Fruit fly (Drosophila melanogaster) whole organism, embryonic: ENCODE data around the gene TotX.

ENCODE experiments used
- Atf3 ChIP-seq: fragments of 200-800 bp; sonication (Bioruptor generic); optimal IDR thresholded peaks from 3 replicates; lab custom pipeline; 2016; ENCODE audit warnings: missing biosample characterization, missing genetic modification characterization
- Awh ChIP-seq: fragments of 200-800 bp; sonication (Bioruptor generic); IDR thresholded peaks from 2 replicates; pipeline ENCODE4, ENCODE4 v1.3.6; 2022; ENCODE audit warnings: missing biosample characterization, missing genetic modification characterization
- Bteb2 ChIP-seq: fragments of 200-800 bp; sonication (Bioruptor generic); optimal IDR thresholded peaks from 2 replicates; lab custom pipeline; 2016; ENCODE audit warnings: missing biosample characterization, missing genetic modification characterization
- C15 ChIP-seq: fragments of 200-800 bp; sonication (Bioruptor generic); IDR thresholded peaks from 3 replicates; pipeline ENCODE4 v1.3.6; 2022; ENCODE audit warnings: missing biosample characterization, missing genetic modification characterization
- CG12659 ChIP-seq: fragments of 200-800 bp; sonication (Bioruptor generic); optimal IDR thresholded peaks from 3 replicates; lab custom pipeline; 2017; ENCODE audit warnings: mild to moderate bottlenecking, missing biosample characterization, missing genetic modification reagents, missing genetic modification characterization
- CG12744 ChIP-seq: fragments of 200-800 bp; sonication (Bioruptor generic); optimal IDR thresholded peaks from 2 replicates; lab custom pipeline; 2016; ENCODE audit warnings: missing biosample characterization, missing genetic modification characterization
- CG13296 ChIP-seq: fragments of 200-800 bp; sonication (Bioruptor generic); optimal IDR thresholded peaks from 3 replicates; lab custom pipeline; 2018; ENCODE audit warnings: missing biosample characterization, mild to moderate bottlenecking, missing genetic modification characterization
- CG15479 ChIP-seq: fragments of 200-800 bp; sonication (Bioruptor generic); optimal IDR thresholded peaks from 3 replicates; lab custom pipeline; 2019; ENCODE audit warnings: missing biosample characterization, mild to moderate bottlenecking, missing genetic modification characterization, moderate library complexity
- CG17568 ChIP-seq: fragments of 200-800 bp; sonication (Bioruptor generic); optimal IDR thresholded peaks from 2 replicates; lab custom pipeline; 2018; ENCODE audit warnings: missing biosample characterization, mild to moderate bottlenecking, missing genetic modification characterization, moderate library complexity
- CG2116 ChIP-seq: fragments of 200-800 bp; sonication (Bioruptor generic); optimal IDR thresholded peaks from 3 replicates; lab custom pipeline; 2018; ENCODE audit warnings: missing biosample characterization, mild to moderate bottlenecking, missing genetic modification characterization
- CG3065 ChIP-seq: fragments of 200-800 bp; sonication (Bioruptor generic); optimal IDR thresholded peaks from 2 replicates; lab custom pipeline; 2016; ENCODE audit warnings: missing biosample characterization, missing genetic modification characterization
- CG31365 ChIP-seq: fragments of 200-800 bp; sonication (Bioruptor generic); optimal IDR thresholded peaks from 2 replicates; lab custom pipeline; 2018; ENCODE audit warnings: missing biosample characterization, mild to moderate bottlenecking, missing genetic modification characterization
- CG4360 ChIP-seq: fragments of 200-800 bp; sonication (Bioruptor generic); IDR thresholded peaks from 2 replicates; pipeline ENCODE4 v1.3.6; 2022; ENCODE audit warnings: missing biosample characterization, missing genetic modification characterization
- CG7556 ChIP-seq: fragments of 200-800 bp; sonication (Bioruptor generic); optimal IDR thresholded peaks from 2 replicates; lab custom pipeline; 2017; ENCODE audit warnings: missing biosample characterization, mild to moderate bottlenecking, missing genetic modification characterization
- CG9932 ChIP-seq: fragments of 200-800 bp; sonication (Bioruptor generic); IDR thresholded peaks from 2 replicates; pipeline ENCODE4 v1.3.6; 2022; ENCODE audit warnings: missing biosample characterization, missing genetic modification characterization
- CHES-1-like ChIP-seq: fragments of 200-800 bp; sonication (Bioruptor generic); optimal IDR thresholded peaks from 2 replicates; lab custom pipeline; 2016; ENCODE audit warnings: missing biosample characterization, missing genetic modification characterization
- CTCF ChIP-seq: fragments of 200-800 bp; sonication (Bioruptor generic); optimal IDR thresholded peaks from 2 replicates; lab custom pipeline; 2017; ENCODE audit warnings: missing biosample characterization, mild to moderate bottlenecking, missing genetic modification characterization, moderate library complexity
- Dip2 ChIP-seq: fragments of 200-800 bp; sonication (Bioruptor generic); IDR thresholded peaks from 2 replicates; pipeline ENCODE4 v1.3.6; 2022; ENCODE audit warnings: missing biosample characterization, missing genetic modification characterization
- Doc3 ChIP-seq: fragments of 200-800 bp; sonication (Bioruptor generic); IDR thresholded peaks from 3 replicates; pipeline ENCODE4 v1.3.6; 2022; ENCODE audit warnings: missing biosample characterization, missing genetic modification characterization; ENCODE audit not compliant: partially characterized antibody
- Med ChIP-seq: fragments of 200-800 bp; sonication (Bioruptor generic); peaks from one replicate; lab custom pipeline; 2016; ENCODE audit warnings: missing biosample characterization, missing genetic modification characterization, mild to moderate bottlenecking, inconsistent platforms, moderate library complexity
- Mrtf ChIP-seq: fragments of 200-800 bp; sonication (Bioruptor generic); IDR thresholded peaks from 3 replicates; pipeline ENCODE4 v1.3.6; 2022; ENCODE audit warnings: missing biosample characterization, missing genetic modification characterization
- Optix ChIP-seq: fragments of 200-800 bp; sonication (Bioruptor generic); IDR thresholded peaks from 3 replicates; pipeline ENCODE4 v1.3.6; 2022; ENCODE audit warnings: missing biosample characterization, missing genetic modification characterization
- Sin3A ChIP-seq: fragments of >200 bp; optimal IDR thresholded peaks from 2 replicates; lab custom pipeline; 2018
- Six4 ChIP-seq: fragments of 200-800 bp; sonication (Bioruptor generic); optimal IDR thresholded peaks from 2 replicates; lab custom pipeline; 2016; ENCODE audit warnings: missing biosample characterization, missing genetic modification characterization
- Sox100B ChIP-seq: fragments of 200-800 bp; sonication (Bioruptor generic); optimal IDR thresholded peaks from 3 replicates; lab custom pipeline; 2018; ENCODE audit warnings: missing biosample characterization, mild to moderate bottlenecking, missing genetic modification characterization
- Spps ChIP-seq: fragments of 200-800 bp; sonication (Bioruptor generic); optimal IDR thresholded peaks from 2 replicates; lab custom pipeline; 2018; ENCODE audit warnings: missing biosample characterization, mild to moderate bottlenecking, missing genetic modification characterization
- Trl ChIP-seq, 3 experiments: fragments of >200 bp in 2 of 3; fragments of 200-800 bp in 1 of 3; sonication (Bioruptor generic) in 1 of 3; optimal IDR thresholded peaks; 2 replicates in 1 of 3; 3 replicates in 2 of 3; lab custom pipeline; 2016 to 2017; ENCODE audit warnings: missing biosample characterization in 1 of 3, missing genetic modification characterization in 1 of 3
- ab ChIP-seq: fragments of 200-800 bp; sonication (Bioruptor generic); optimal IDR thresholded peaks from 2 replicates; lab custom pipeline; 2016; ENCODE audit warnings: missing biosample characterization, missing genetic modification characterization
- amos ChIP-seq: fragments of 200-800 bp; sonication (Bioruptor generic); IDR thresholded peaks from 2 replicates; pipeline ENCODE4 v1.3.6; 2022; ENCODE audit warnings: missing biosample characterization, missing genetic modification characterization; ENCODE audit not compliant: partially characterized antibody
- aop ChIP-seq: fragments of 200-800 bp; sonication (Bioruptor generic); IDR thresholded peaks from 2 replicates; pipeline ENCODE4 v1.3.6; 2022; ENCODE audit warnings: missing biosample characterization, missing genetic modification characterization
- ase ChIP-seq: fragments of 200-800 bp; sonication (Bioruptor generic); IDR thresholded peaks from 3 replicates; pipeline ENCODE4 v1.3.6; 2022; ENCODE audit warnings: missing biosample characterization, missing genetic modification characterization
- bcd ChIP-seq: fragments of 200-800 bp; sonication (Bioruptor generic); optimal IDR thresholded peaks from 2 replicates; lab custom pipeline; 2017; ENCODE audit warnings: missing biosample characterization, mild to moderate bottlenecking, missing genetic modification characterization
- btn ChIP-seq: fragments of 200-800 bp; sonication (Bioruptor generic); optimal IDR thresholded peaks from 2 replicates; lab custom pipeline; 2016; ENCODE audit warnings: missing biosample characterization, missing genetic modification characterization
- cas ChIP-seq: fragments of 200-800 bp; sonication (Bioruptor generic); IDR thresholded peaks from 2 replicates; pipeline ENCODE4 v1.3.6; 2022; ENCODE audit warnings: missing biosample characterization, missing genetic modification characterization
- chinmo ChIP-seq: fragments of 200-800 bp; sonication (Bioruptor generic); IDR thresholded peaks from 4 replicates; pipeline ENCODE4 v1.3.6; 2022; ENCODE audit warnings: missing biosample characterization, missing genetic modification characterization; ENCODE audit not compliant: partially characterized antibody
- croc ChIP-seq: fragments of 200-800 bp; sonication (Bioruptor generic); conservative IDR thresholded peaks from 3 replicates; pipeline ENCODE4 v1.3.6; 2022; ENCODE audit warnings: missing biosample characterization, missing genetic modification characterization
- danr ChIP-seq: fragments of 200-800 bp; sonication (Bioruptor generic); IDR thresholded peaks from 2 replicates; pipeline ENCODE4 v1.3.6; 2022; ENCODE audit warnings: missing biosample characterization, missing genetic modification characterization
- dpn ChIP-seq, 2 experiments: fragments of 200-800 bp; sonication (Bioruptor generic); optimal IDR thresholded peaks; 3 replicates each; lab custom pipeline; 2016; ENCODE audit warnings: missing biosample characterization in 2 of 2, missing genetic modification characterization in 2 of 2
- dysf ChIP-seq: fragments of 200-800 bp; sonication (Bioruptor generic); IDR thresholded peaks from 3 replicates; pipeline ENCODE4 v1.3.6; 2022; ENCODE audit warnings: missing biosample characterization, missing genetic modification characterization
- fd3F ChIP-seq: fragments of 200-800 bp; sonication (Bioruptor generic); optimal IDR thresholded peaks from 2 replicates; lab custom pipeline; 2018; ENCODE audit warnings: missing biosample characterization, mild to moderate bottlenecking, missing genetic modification characterization, moderate library complexity
- gfzf ChIP-seq: fragments of 200-800 bp; sonication (Bioruptor generic); optimal IDR thresholded peaks from 2 replicates; lab custom pipeline; 2016; ENCODE audit warnings: missing biosample characterization, mild to moderate bottlenecking, missing genetic modification characterization, moderate library complexity
- kni ChIP-seq: fragments of 200-800 bp; sonication (Bioruptor generic); optimal IDR thresholded peaks from 3 replicates; lab custom pipeline; 2017; ENCODE audit warnings: mild to moderate bottlenecking, missing biosample characterization, missing genetic modification reagents, missing genetic modification characterization
- lab ChIP-seq: fragments of 200-800 bp; sonication (Bioruptor generic); optimal IDR thresholded peaks from 3 replicates; lab custom pipeline; 2017; ENCODE audit warnings: missing biosample characterization, missing genetic modification characterization, mild to moderate bottlenecking, moderate library complexity, missing genetic modification reagents
- mld ChIP-seq: fragments of 200-800 bp; sonication (Bioruptor generic); IDR thresholded peaks from 3 replicates; pipeline ENCODE4 v1.3.6; 2022; ENCODE audit warnings: missing biosample characterization, missing genetic modification characterization; ENCODE audit not compliant: partially characterized antibody
- pnt ChIP-seq: fragments of 200-800 bp; sonication (Bioruptor generic); optimal IDR thresholded peaks from 3 replicates; lab custom pipeline; 2016; ENCODE audit warnings: missing biosample characterization, missing genetic modification characterization
- ranshi ChIP-seq: fragments of 200-800 bp; sonication (Bioruptor generic); IDR thresholded peaks from 2 replicates; pipeline ENCODE4 v1.3.6; 2022; ENCODE audit warnings: missing biosample characterization, missing genetic modification characterization
- run ChIP-seq: fragments of 200-800 bp; sonication (Bioruptor generic); optimal IDR thresholded peaks from 3 replicates; lab custom pipeline; 2018; ENCODE audit warnings: missing biosample characterization, mild to moderate bottlenecking, missing genetic modification characterization
- shn ChIP-seq: fragments of 200-800 bp; sonication (Bioruptor generic); optimal IDR thresholded peaks from 3 replicates; lab custom pipeline; 2016; ENCODE audit warnings: missing biosample characterization, missing genetic modification characterization
- sna ChIP-seq: fragments of 200-800 bp; sonication (Bioruptor generic); IDR thresholded peaks from 2 replicates; pipeline ENCODE4 v1.3.6; 2022; ENCODE audit warnings: missing biosample characterization, missing genetic modification characterization; ENCODE audit not compliant: partially characterized antibody
- ssp ChIP-seq: fragments of 200-800 bp; sonication (Bioruptor generic); IDR thresholded peaks from 2 replicates; pipeline ENCODE4 v1.3.6; 2022; ENCODE audit warnings: missing biosample characterization, missing genetic modification characterization
- tio ChIP-seq: fragments of 200-800 bp; sonication (Bioruptor generic); optimal IDR thresholded peaks from 2 replicates; lab custom pipeline; 2017; ENCODE audit warnings: missing biosample characterization, missing genetic modification characterization, inconsistent platforms
- twi ChIP-seq: fragments of 200-800 bp; optimal IDR thresholded peaks from 2 replicates; lab custom pipeline; 2019; ENCODE audit warnings: missing biosample characterization, mild to moderate bottlenecking, missing genetic modification characterization, moderate library complexity

The TotX gene

dm6 chr3R:20912725-20913124, 7.4 kb upstream of the TotX start (continued):
- TF ChIP-seq CG7556 (GFP tag; lab: Kevin White, UChicago) (no peak), CG12659 (GFP tag; lab: Kevin White, UChicago) (no peak), ab (GFP tag; lab: Kevin White, UChicago) (no peak), danr (GFP tag; lab: Robert Waterston, UW) (no peak), ssp (no peak), Trl (optimal IDR thresholded peaks at IDR 0.05; lab: Kevin White, UChicago) (no peak), Trl (GFP tag; optimal IDR thresholded peaks at IDR 0.05; lab: Kevin White, UChicago) (no peak), CG4360 (GFP tag; lab: Robert Waterston, UW) (0 out of 2 replicates have a peak, but pooled peaks have one; percentile 29), gfzf (GFP tag; lab: Kevin White, UChicago) (no peak), Optix (GFP tag; lab: Robert Waterston, UW) (no peak), Six4 (GFP tag; lab: Kevin White, UChicago) (no peak), dysf (no peak), ase (no peak), lab (GFP tag; lab: Kevin White, UChicago) (no peak), mld (GFP tag; lab: Robert Waterston, UW) (peak; percentile 64; the same call in 1 of the 3 replicates), CTCF (GFP tag; lab: Kevin White, UChicago) (peak; percentile 15), chinmo (GFP tag; lab: Robert Waterston, UW) (peak; percentile 76; the same call in 2 of the 4 replicates), CG9932 (GFP tag; lab: Robert Waterston, UW) (no peak), run (no peak), Mrtf (GFP tag; lab: Robert Waterston, UW) (no peak), Doc3 (no peak), C15 (no peak), CG3065 (GFP tag; lab: Kevin White, UChicago) (no peak), pnt (no peak), fd3F (GFP tag; lab: Kevin White, UChicago) (no peak), aop (GFP tag; lab: Robert Waterston, UW) (no peak), CG17568 (GFP tag; lab: Kevin White, UChicago) (no peak), shn (GFP tag; lab: Kevin White, UChicago) (no peak), Atf3 (GFP tag; lab: Kevin White, UChicago) (no peak), croc (no peak), Bteb2 (GFP tag; lab: Kevin White, UChicago) (no peak), CG31365 (tag; lab: Kevin White, UChicago) (no peak), CG2116 (GFP tag; lab: Kevin White, UChicago) (no peak), Med (GFP tag; lab: Kevin White, UChicago) (peak; percentile 57), CG12744 (GFP tag; lab: Kevin White, UChicago) (no peak), Sox100B (GFP tag; lab: Kevin White, UChicago) (no peak), Dip2 (GFP tag; lab: Robert Waterston, UW) (no peak), amos (peak; percentile 70), CG13296 (no peak), Spps (tag; lab: Kevin White, UChicago) (no peak), Sin3A (lab: Kevin White, UChicago) (no peak), CHES-1-like (GFP tag; lab: Kevin White, UChicago) (no peak), sna (GFP tag; lab: Robert Waterston, UW) (0 out of 2 replicates have a peak, but pooled peaks have one; percentile 39), dpn (GFP tag; optimal IDR thresholded peaks at IDR 0.05; lab: Kevin White, UChicago) (no peak), cas (no peak), bcd (GFP tag; lab: Kevin White, UChicago) (no peak), CG15479 (peak; percentile 20), twi (tag; lab: Kevin White, UChicago) (no peak), Awh (GFP tag; lab: Robert Waterston, UW) (no peak), kni (no peak), btn (GFP tag; lab: Kevin White, UChicago) (no peak), ranshi (GFP tag; lab: Robert Waterston, UW) (no peak), tio (GFP tag; lab: Kevin White, UChicago) (no peak)
